Fruit fly (Drosophila melanogaster): ENCODE data around the gene Inx5.

dm6 chrX:19172955-19173354 lies 2.3 kb upstream of the Inx5 start:
- no peak for TF ChIP-seq fkh (GFP tag; optimal IDR thresholded peaks at IDR 0.05)
- peak; percentile 9 for TF ChIP-seq Hr39 (GFP tag; optimal IDR thresholded peaks at IDR 0.05)
- TF ChIP-seq CG34406 (GFP tag; optimal IDR thresholded peaks at IDR 0.05), result no peak
- TF ChIP-seq CG32006 (GFP tag; optimal IDR thresholded peaks at IDR 0.05), result peak; percentile 52
- peak; percentile 62; the same call in 2 of the 3 replicates for TF ChIP-seq CG8119 (GFP tag; IDR thresholded peaks at IDR 0.05)
- no peak for TF ChIP-seq Smox (GFP tag; optimal IDR thresholded peaks at IDR 0.05)
- TF ChIP-seq Ets21C (GFP tag; optimal IDR thresholded peaks at IDR 0.05), result no peak
- TF ChIP-seq svp (GFP tag), result no peak
- peak; percentile 57 for TF ChIP-seq Ets96B (tag; optimal IDR thresholded peaks at IDR 0.05)
- peak; percentile 39 for TF ChIP-seq ss (GFP tag; optimal IDR thresholded peaks at IDR 0.05)
- TF ChIP-seq lz (GFP tag; optimal IDR thresholded peaks at IDR 0.05), result peak; percentile 16
- peak; percentile 53 for TF ChIP-seq acj6 (GFP tag; optimal IDR thresholded peaks at IDR 0.05)
- TF ChIP-seq CG11294 (GFP tag; IDR thresholded peaks at IDR 0.05), result 0 out of 2 replicates have a peak, but pooled peaks have one; percentile 13
- peak; percentile 41 for TF ChIP-seq CG6808 (GFP tag; optimal IDR thresholded peaks at IDR 0.05)
